Worm (Caenorhabditis elegans): ENCODE measurements around the gene Y54G2A.18.

DNA sequence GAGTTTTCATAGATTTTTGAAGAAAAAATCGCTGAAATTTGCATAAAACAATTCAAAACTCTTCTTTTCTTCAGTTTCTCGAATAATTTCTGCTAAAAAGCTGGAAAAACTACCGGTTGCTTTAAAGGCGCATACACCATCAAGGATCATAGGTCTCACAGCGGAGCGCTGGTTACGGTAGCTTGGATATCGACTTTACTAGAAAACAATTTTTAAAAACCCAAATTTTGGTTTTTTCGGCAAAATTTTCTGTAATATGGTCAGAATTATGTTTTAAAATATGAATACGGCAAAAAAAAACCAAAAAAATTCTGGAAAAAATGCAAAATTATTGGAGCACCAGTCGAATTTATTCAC lies 1.2 kb upstream of the Y54G2A.18 start:
- TF ChIP-seq alr-1 (tag; optimal IDR thresholded peaks at IDR 0.05) (no peak), ztf-11 (tag; optimal IDR thresholded peaks at IDR 0.05) (no peak), R02D3.7 (tag; optimal IDR thresholded peaks at IDR 0.05) (no peak), blmp-1 (tag; optimal IDR thresholded peaks at IDR 0.05; ENCODE audit: insufficient read depth) (no peak), snpc-4 (tag; optimal IDR thresholded peaks at IDR 0.05) (no peak), unc-62 (GFP tag; optimal IDR thresholded peaks at IDR 0.05) (no peak)

Data from whole organism, L2 larva.